Fruit fly (Drosophila melanogaster) whole organism, embryonic: Measurements from ENCODE around the gene CG45011.

Source experiments
- Atf6 ChIP-seq: fragments of 200-800 bp; sonication (Bioruptor generic); IDR thresholded peaks from 2 replicates; pipeline ENCODE4 v1.3.6; 2022; ENCODE audit warnings: missing biosample characterization, missing genetic modification characterization
- Awh ChIP-seq: fragments of 200-800 bp; sonication (Bioruptor generic); IDR thresholded peaks from 2 replicates; pipeline ENCODE4, ENCODE4 v1.3.6; 2022; ENCODE audit warnings: missing biosample characterization, missing genetic modification characterization
- CG10462 ChIP-seq: fragments of 200-800 bp; sonication (Bioruptor generic); optimal IDR thresholded peaks from 2 replicates; lab custom pipeline; 2016; ENCODE audit warnings: missing biosample characterization, missing genetic modification characterization
- CG10543 ChIP-seq: fragments of 200-800 bp; sonication (Bioruptor generic); optimal IDR thresholded peaks from 3 replicates; lab custom pipeline; 2017; ENCODE audit warnings: missing biosample characterization, mild to moderate bottlenecking, missing genetic modification characterization, moderate library complexity
- CG10959 ChIP-seq: fragments of 200-800 bp; sonication (Bioruptor generic); IDR thresholded peaks from 2 replicates; pipeline ENCODE4 v1.3.6; 2022; ENCODE audit warnings: missing biosample characterization, missing genetic modification characterization
- CG10979 ChIP-seq: fragments of 200-800 bp; sonication (Bioruptor generic); optimal IDR thresholded peaks from 2 replicates; lab custom pipeline; 2018; ENCODE audit warnings: missing biosample characterization, mild to moderate bottlenecking, missing genetic modification characterization, moderate library complexity
- CG11085 ChIP-seq: fragments of 200-800 bp; sonication (Bioruptor generic); IDR thresholded peaks from 2 replicates; pipeline ENCODE4 v1.3.6; 2022; ENCODE audit warnings: missing biosample characterization, missing genetic modification characterization
- CG11247 ChIP-seq: fragments of 200-800 bp; sonication (Bioruptor generic); IDR thresholded peaks from 2 replicates; pipeline ENCODE4 v1.3.6; 2022; ENCODE audit warnings: missing biosample characterization, missing genetic modification characterization
- CG11398 ChIP-seq: fragments of 200-800 bp; sonication (Bioruptor generic); optimal IDR thresholded peaks from 2 replicates; lab custom pipeline; 2016; ENCODE audit warnings: missing biosample characterization, missing genetic modification characterization
- CG12104 ChIP-seq: fragments of 200-800 bp; sonication (Bioruptor generic); optimal IDR thresholded peaks from 3 replicates; lab custom pipeline; 2016; ENCODE audit warnings: missing biosample characterization, missing genetic modification characterization
- CG13287 ChIP-seq: fragments of 200-800 bp; sonication (Bioruptor generic); IDR thresholded peaks from 2 replicates; pipeline ENCODE4 v1.3.6; 2022; ENCODE audit warnings: missing biosample characterization, missing genetic modification characterization; ENCODE audit not compliant: partially characterized antibody
- CG14965 ChIP-seq: fragments of 200-800 bp; sonication (Bioruptor generic); optimal IDR thresholded peaks from 2 replicates; lab custom pipeline; 2016; ENCODE audit warnings: missing biosample characterization, missing genetic modification characterization, borderline replicate concordance
- CG15479 ChIP-seq: fragments of 200-800 bp; sonication (Bioruptor generic); optimal IDR thresholded peaks from 3 replicates; lab custom pipeline; 2019; ENCODE audit warnings: missing biosample characterization, mild to moderate bottlenecking, missing genetic modification characterization, moderate library complexity
- CG18599 ChIP-seq: fragments of 200-800 bp; sonication (Bioruptor generic); optimal IDR thresholded peaks from 3 replicates; lab custom pipeline; 2017; ENCODE audit warnings: missing biosample characterization, missing genetic modification characterization, mild to moderate bottlenecking, moderate library complexity, missing genetic modification reagents
- CG2129 ChIP-seq: fragments of 200-800 bp; sonication (Bioruptor generic); IDR thresholded peaks from 2 replicates; pipeline ENCODE4 v1.3.6; 2022; ENCODE audit warnings: missing biosample characterization, missing genetic modification characterization; ENCODE audit not compliant: partially characterized antibody
- CG2199 ChIP-seq: fragments of 200-800 bp; sonication (Bioruptor generic); IDR thresholded peaks from 3 replicates; pipeline ENCODE4 v1.3.6; 2022; ENCODE audit warnings: missing biosample characterization, missing genetic modification characterization
- CG2678 ChIP-seq: fragments of 200-800 bp; sonication (Bioruptor generic); optimal IDR thresholded peaks from 3 replicates; lab custom pipeline; 2019; ENCODE audit warnings: missing biosample characterization, mild to moderate bottlenecking, missing genetic modification characterization, moderate library complexity
- CG32767 ChIP-seq: fragments of 200-800 bp; sonication (Bioruptor generic); IDR thresholded peaks from 2 replicates; pipeline ENCODE4 v1.3.6; 2022; ENCODE audit warnings: missing biosample characterization, missing genetic modification characterization
- CG4820 ChIP-seq: fragments of 200-800 bp; sonication (Bioruptor generic); optimal IDR thresholded peaks from 3 replicates; lab custom pipeline; 2016; ENCODE audit warnings: missing biosample characterization, missing genetic modification characterization
- CG8290 ChIP-seq, 3 experiments: fragments of 200-800 bp; sonication (Bioruptor generic); optimal IDR thresholded peaks; 2 replicates each; lab custom pipeline; 2016 to 2019; ENCODE audit warnings: missing biosample characterization in 3 of 3, missing genetic modification characterization in 3 of 3, mild to moderate bottlenecking in 2 of 3, moderate library complexity in 1 of 3
- CG9215 ChIP-seq: fragments of 200-800 bp; sonication (Bioruptor generic); IDR thresholded peaks from 2 replicates; pipeline ENCODE4 v1.3.6; 2022; ENCODE audit warnings: missing biosample characterization, missing genetic modification characterization
- CrebB ChIP-seq: fragments of 200-800 bp; sonication (Bioruptor generic); optimal IDR thresholded peaks from 3 replicates; lab custom pipeline; 2018; ENCODE audit warnings: missing biosample characterization, mild to moderate bottlenecking, missing genetic modification characterization
- Ets65A ChIP-seq: fragments of 200-800 bp; sonication (Bioruptor generic); peaks from one replicate; lab custom pipeline; 2016; ENCODE audit warnings: missing biosample characterization, missing genetic modification characterization
- Ets97D ChIP-seq: fragments of 200-800 bp; sonication (Bioruptor generic); optimal IDR thresholded peaks from 3 replicates; lab custom pipeline; 2016; ENCODE audit warnings: missing biosample characterization, missing genetic modification characterization
- H15 ChIP-seq: fragments of 200-800 bp; sonication (Bioruptor generic); IDR thresholded peaks from 3 replicates; pipeline ENCODE4 v1.3.6; 2022; ENCODE audit warnings: missing biosample characterization, missing genetic modification characterization
- HLH4C ChIP-seq: fragments of 200-800 bp; sonication (Bioruptor generic); IDR thresholded peaks from 3 replicates; pipeline ENCODE4 v1.3.6; 2022; ENCODE audit warnings: missing biosample characterization, missing genetic modification characterization; ENCODE audit not compliant: partially characterized antibody
- Hand ChIP-seq: fragments of 200-800 bp; sonication (Bioruptor generic); optimal IDR thresholded peaks from 2 replicates; lab custom pipeline; 2017; ENCODE audit warnings: mild to moderate bottlenecking, missing biosample characterization, missing genetic modification reagents, missing genetic modification characterization
- Nf-YC ChIP-seq: fragments of 200-800 bp; optimal IDR thresholded peaks from 3 replicates; lab custom pipeline; 2019; ENCODE audit warnings: missing biosample characterization, mild to moderate bottlenecking, missing genetic modification characterization, moderate library complexity
- Pdp1 ChIP-seq, 2 experiments: fragments of 200-800 bp; sonication (Bioruptor generic); optimal IDR thresholded peaks; 3 replicates each; lab custom pipeline; 2016; ENCODE audit warnings: missing biosample characterization in 2 of 2, missing genetic modification characterization in 2 of 2, mild to moderate bottlenecking in 1 of 2, moderate library complexity in 1 of 2
- Poxn ChIP-seq: fragments of 200-800 bp; sonication (Bioruptor generic); IDR thresholded peaks from 2 replicates; pipeline ENCODE4 v1.3.6; 2022; ENCODE audit warnings: missing biosample characterization, missing genetic modification characterization
- abd-A ChIP-seq: fragments of 200-800 bp; sonication (Bioruptor generic); optimal IDR thresholded peaks from 3 replicates; lab custom pipeline; 2019; ENCODE audit warnings: missing biosample characterization, mild to moderate bottlenecking, missing genetic modification characterization, moderate library complexity
- amos ChIP-seq: fragments of 200-800 bp; sonication (Bioruptor generic); IDR thresholded peaks from 2 replicates; pipeline ENCODE4 v1.3.6; 2022; ENCODE audit warnings: missing biosample characterization, missing genetic modification characterization; ENCODE audit not compliant: partially characterized antibody
- ash1 ChIP-seq: fragments of 200-800 bp; sonication (Bioruptor generic); optimal IDR thresholded peaks from 2 replicates; lab custom pipeline; 2018; ENCODE audit warnings: missing biosample characterization, mild to moderate bottlenecking, missing genetic modification characterization
- bigmax ChIP-seq: fragments of 200-800 bp; sonication (Bioruptor generic); optimal IDR thresholded peaks from 2 replicates; lab custom pipeline; 2018; ENCODE audit warnings: missing biosample characterization, mild to moderate bottlenecking, missing genetic modification characterization
- dan ChIP-seq: fragments of 200-800 bp; sonication (Bioruptor generic); IDR thresholded peaks from 2 replicates; pipeline ENCODE4 v1.3.6; 2022; ENCODE audit warnings: missing biosample characterization, missing genetic modification characterization
- disco-r ChIP-seq: fragments of 200-800 bp; sonication (Bioruptor generic); optimal IDR thresholded peaks from 2 replicates; lab custom pipeline; 2016; ENCODE audit warnings: missing biosample characterization, missing genetic modification characterization
- ems ChIP-seq: fragments of 200-800 bp; sonication (Bioruptor generic); optimal IDR thresholded peaks from 3 replicates; lab custom pipeline; 2016; ENCODE audit warnings: missing biosample characterization, missing genetic modification characterization
- fd3F ChIP-seq: fragments of 200-800 bp; sonication (Bioruptor generic); optimal IDR thresholded peaks from 2 replicates; lab custom pipeline; 2018; ENCODE audit warnings: missing biosample characterization, mild to moderate bottlenecking, missing genetic modification characterization, moderate library complexity
- gsb-n ChIP-seq: fragments of 200-800 bp; sonication (Bioruptor generic); optimal IDR thresholded peaks from 3 replicates; lab custom pipeline; 2018; ENCODE audit warnings: missing biosample characterization, mild to moderate bottlenecking, missing genetic modification characterization
- gt ChIP-seq: fragments of 200-800 bp; sonication (Bioruptor generic); IDR thresholded peaks from 2 replicates; pipeline ENCODE4 v1.3.6; 2022; ENCODE audit warnings: missing biosample characterization, missing genetic modification characterization
- klu ChIP-seq: fragments of 200-800 bp; sonication (Bioruptor generic); IDR thresholded peaks from 2 replicates; pipeline ENCODE4 v1.3.6; 2022; ENCODE audit warnings: missing biosample characterization, missing genetic modification characterization
- lab ChIP-seq: fragments of 200-800 bp; sonication (Bioruptor generic); optimal IDR thresholded peaks from 3 replicates; lab custom pipeline; 2017; ENCODE audit warnings: missing biosample characterization, missing genetic modification characterization, mild to moderate bottlenecking, moderate library complexity, missing genetic modification reagents
- luna ChIP-seq: fragments of 200-800 bp; sonication (Bioruptor generic); optimal IDR thresholded peaks from 2 replicates; lab custom pipeline; 2016; ENCODE audit warnings: missing biosample characterization, missing genetic modification characterization
- scrt ChIP-seq: fragments of 200-800 bp; sonication (Bioruptor generic); optimal IDR thresholded peaks from 2 replicates; lab custom pipeline; 2018; ENCODE audit warnings: missing biosample characterization, mild to moderate bottlenecking, missing genetic modification characterization, moderate library complexity
- sens-2 ChIP-seq: fragments of 200-800 bp; sonication (Bioruptor generic); IDR thresholded peaks from 2 replicates; pipeline ENCODE4 v1.3.6; 2022; ENCODE audit warnings: missing biosample characterization, missing genetic modification characterization
- ssp ChIP-seq: fragments of 200-800 bp; sonication (Bioruptor generic); IDR thresholded peaks from 2 replicates; pipeline ENCODE4 v1.3.6; 2022; ENCODE audit warnings: missing biosample characterization, missing genetic modification characterization
- tap ChIP-seq: fragments of 200-800 bp; optimal IDR thresholded peaks from 3 replicates; lab custom pipeline; 2019; ENCODE audit warnings: missing biosample characterization, mild to moderate bottlenecking, missing genetic modification characterization, moderate library complexity
- twi ChIP-seq: fragments of 200-800 bp; optimal IDR thresholded peaks from 2 replicates; lab custom pipeline; 2019; ENCODE audit warnings: missing biosample characterization, mild to moderate bottlenecking, missing genetic modification characterization, moderate library complexity
- zen ChIP-seq: fragments of 200-800 bp; sonication (Bioruptor generic); optimal IDR thresholded peaks from 3 replicates; lab custom pipeline; 2018; ENCODE audit warnings: missing biosample characterization, mild to moderate bottlenecking, missing genetic modification characterization, moderate library complexity

The CG45011 gene

dm6 chr2L:11807697-11808226 lies 26.1 kb upstream of the CG45011 start (continued):
- TF ChIP-seq CG10462 (no peak), Nf-YC (tag; lab: Kevin White, UChicago) (peak; percentile 55), Poxn (no peak), CG10979 (no peak), CG10959 (no peak), lab (GFP tag; lab: Kevin White, UChicago) (peak; percentile 65), Ets97D (GFP tag; lab: Kevin White, UChicago) (peak; percentile 9), gsb-n (tag; lab: Kevin White, UChicago) (peak; percentile 22), HLH4C (GFP tag; lab: Robert Waterston, UW) (peak; percentile 14; the same call in 1 of the 3 replicates), CG2678 (no peak), fd3F (GFP tag; lab: Kevin White, UChicago) (no peak), CG32767 (0 out of 2 replicates have a peak, but pooled peaks have one; percentile 30), amos (GFP tag; lab: Robert Waterston, UW) (peak; percentile 53; the same call in 1 of the 2 replicates), sens-2 (GFP tag; lab: Robert Waterston, UW) (no peak), twi (tag; lab: Kevin White, UChicago) (no peak), CG11247 (GFP tag; lab: Robert Waterston, UW) (0 out of 2 replicates have a peak, but pooled peaks have one; percentile 10), CG13287 (GFP tag; lab: Robert Waterston, UW) (0 out of 2 replicates have a peak, but pooled peaks have one; percentile 38), Pdp1 (GFP tag; optimal IDR thresholded peaks at IDR 0.05; lab: Kevin White, UChicago) (peak in 1 of 2 experiments; percentile 13), ems (GFP tag; lab: Kevin White, UChicago) (peak; percentile 10), scrt (peak; percentile 64), CG8290 (GFP tag; optimal IDR thresholded peaks at IDR 0.05; lab: Kevin White, UChicago) (no peak), CG8290 (tag; optimal IDR thresholded peaks at IDR 0.05; lab: Kevin White, UChicago) (peak in 1 of 2 experiments; percentile 83), Atf6 (GFP tag; lab: Robert Waterston, UW) (peak; percentile 37; the same call in 1 of the 2 replicates), CG14965 (GFP tag; lab: Kevin White, UChicago) (no peak), bigmax (no peak), H15 (GFP tag; lab: Robert Waterston, UW) (0 out of 3 replicates have a peak, but pooled peaks have one; percentile 12), CG15479 (GFP tag; lab: Kevin White, UChicago) (peak; percentile 26), CG18599 (GFP tag; lab: Kevin White, UChicago) (peak; percentile 62), CG4820 (GFP tag; lab: Kevin White, UChicago) (no peak), tap (tag; lab: Kevin White, UChicago) (peak; percentile 1), Ets65A (GFP tag; lab: Kevin White, UChicago) (no peak), ash1 (GFP tag; lab: Kevin White, UChicago) (peak; percentile 36), CG2199 (GFP tag; lab: Robert Waterston, UW) (0 out of 3 replicates have a peak, but pooled peaks have one; percentile 74), CrebB (peak; percentile 7), gt (GFP tag; lab: Robert Waterston, UW) (no peak), CG10543 (GFP tag; lab: Kevin White, UChicago) (peak; percentile 87), luna (no peak), abd-A (tag; lab: Kevin White, UChicago) (peak; percentile 95), Awh (no peak), CG9215 (GFP tag; lab: Robert Waterston, UW) (no peak), CG11085 (GFP tag; lab: Robert Waterston, UW) (no peak), CG11398 (GFP tag; lab: Kevin White, UChicago) (no peak), CG12104 (GFP tag; lab: Kevin White, UChicago) (no peak), Hand (GFP tag; lab: Kevin White, UChicago) (peak; percentile 12), zen (no peak), ssp (GFP tag; lab: Robert Waterston, UW) (no peak), CG2129 (GFP tag; lab: Robert Waterston, UW) (no peak), klu (no peak), dan (GFP tag; lab: Robert Waterston, UW) (no peak), disco-r (GFP tag; lab: Kevin White, UChicago) (no peak)
